Worm (Caenorhabditis elegans) whole organism, late embryonic: ENCODE measurements around the gene rps-13.

ENCODE experiments used
- C08G9.2 ChIP-seq: sonication (generic microtip); optimal IDR thresholded peaks from 2 replicates; lab custom pipeline; 2016; ENCODE audit warnings: mild to moderate bottlenecking, missing genetic modification characterization, moderate library complexity, missing compliant biosample characterization
- C38D4.7 ChIP-seq: fragments of 200-800 bp; sonication (Bioruptor generic); optimal IDR thresholded peaks from 2 replicates; lab custom pipeline; 2018; ENCODE audit warnings: mild to moderate bottlenecking, missing genetic modification characterization, moderate library complexity, missing compliant biosample characterization
- F13H6.1 ChIP-seq: sonication (generic microtip); optimal IDR thresholded peaks from 2 replicates; lab custom pipeline; 2016; ENCODE audit warnings: missing genetic modification characterization, missing compliant biosample characterization
- K02D7.2 ChIP-seq: sonication (generic microtip); optimal IDR thresholded peaks from 2 replicates; lab custom pipeline; 2017; ENCODE audit warnings: mild to moderate bottlenecking, missing genetic modification characterization, missing compliant biosample characterization
- K09A11.1 ChIP-seq: sonication (generic microtip); optimal IDR thresholded peaks from 2 replicates; lab custom pipeline; 2017; ENCODE audit warnings: antibody characterized with exemption, mild to moderate bottlenecking, missing genetic modification characterization, missing compliant biosample characterization; ENCODE audit not compliant: insufficient read depth
- T23F11.4 ChIP-seq: fragments of 200-800 bp; sonication (Bioruptor generic); optimal IDR thresholded peaks from 2 replicates; lab custom pipeline; 2018; ENCODE audit warnings: mild to moderate bottlenecking, missing genetic modification characterization, missing compliant biosample characterization
- Y22D7AL.16 ChIP-seq: sonication (generic microtip); optimal IDR thresholded peaks from 2 replicates; lab custom pipeline; 2016; ENCODE audit warnings: missing genetic modification characterization, missing compliant biosample characterization
- ahr-1 ChIP-seq: sonication (generic microtip); optimal IDR thresholded peaks from 2 replicates; lab custom pipeline; 2016; ENCODE audit warnings: missing genetic modification characterization, missing compliant biosample characterization
- ama-1 ChIP-seq: fragments of 150-350 bp; optimal IDR thresholded peaks from 2 replicates; lab custom pipeline; 2014
- ceh-14 ChIP-seq: sonication (generic microtip); optimal IDR thresholded peaks from 2 replicates; lab custom pipeline; 2016; ENCODE audit warnings: missing genotype, missing genetic modification characterization, missing compliant biosample characterization
- ceh-18 ChIP-seq: sonication (generic microtip); optimal IDR thresholded peaks from 2 replicates; lab custom pipeline; 2016; ENCODE audit warnings: missing genetic modification characterization, missing compliant biosample characterization
- ceh-19 ChIP-seq: fragments of 200-800 bp; sonication (Bioruptor generic); optimal IDR thresholded peaks from 2 replicates; lab custom pipeline; 2018; ENCODE audit warnings: mild to moderate bottlenecking, missing genetic modification characterization, missing compliant biosample characterization
- ceh-2 ChIP-seq: sonication (generic microtip); optimal IDR thresholded peaks from 2 replicates; lab custom pipeline; 2016; ENCODE audit warnings: missing genotype, missing genetic modification characterization, missing compliant biosample characterization
- ceh-24 ChIP-seq: sonication (generic microtip); optimal IDR thresholded peaks from 2 replicates; lab custom pipeline; 2016; ENCODE audit warnings: mild to moderate bottlenecking, missing genetic modification characterization, missing compliant biosample characterization
- ceh-31 ChIP-seq: sonication (generic microtip); optimal IDR thresholded peaks from 2 replicates; lab custom pipeline; 2016; ENCODE audit warnings: missing genetic modification characterization, missing compliant biosample characterization
- ceh-45 ChIP-seq: fragments of 200-800 bp; sonication (Bioruptor generic); IDR thresholded peaks from 2 replicates; pipeline ENCODE4 v1.3.6; 2022; ENCODE audit warnings: missing genetic modification reagents, missing genetic modification characterization, missing compliant biosample characterization
- ceh-48 ChIP-seq: sonication (generic microtip); optimal IDR thresholded peaks from 2 replicates; lab custom pipeline; 2016; ENCODE audit warnings: missing genetic modification characterization, inconsistent platforms, missing compliant biosample characterization
- ceh-6 ChIP-seq: fragments of 200-800 bp; sonication (Bioruptor generic); optimal IDR thresholded peaks from 2 replicates; lab custom pipeline; 2018; ENCODE audit warnings: mild to moderate bottlenecking, missing genetic modification characterization, missing compliant biosample characterization
- che-1 ChIP-seq: sonication (generic microtip); optimal IDR thresholded peaks from 2 replicates; lab custom pipeline; 2016; ENCODE audit warnings: mild to moderate bottlenecking, missing genetic modification characterization, missing compliant biosample characterization
- dmd-4 ChIP-seq: sonication (generic microtip); optimal IDR thresholded peaks from 2 replicates; lab custom pipeline; 2016; ENCODE audit warnings: borderline replicate concordance, missing genetic modification characterization, missing compliant biosample characterization
- dve-1 ChIP-seq: sonication (generic microtip); optimal IDR thresholded peaks from 2 replicates; lab custom pipeline; 2017; ENCODE audit warnings: antibody characterized with exemption, mild to moderate bottlenecking, missing genetic modification characterization, missing compliant biosample characterization
- elt-2 ChIP-seq: sonication (generic microtip); optimal IDR thresholded peaks from 2 replicates; lab custom pipeline; 2016; ENCODE audit warnings: missing genetic modification reagents, missing genetic modification characterization, missing compliant biosample characterization
- ets-4 ChIP-seq: sonication (generic microtip); optimal IDR thresholded peaks from 2 replicates; lab custom pipeline; 2016; ENCODE audit warnings: missing genetic modification characterization, missing compliant biosample characterization
- eyg-1 ChIP-seq: sonication (generic microtip); optimal IDR thresholded peaks from 2 replicates; lab custom pipeline; 2016; ENCODE audit warnings: missing genotype, missing genetic modification characterization, missing compliant biosample characterization
- fkh-6 ChIP-seq: sonication (generic microtip); optimal IDR thresholded peaks from 2 replicates; lab custom pipeline; 2016; ENCODE audit warnings: missing genetic modification characterization, missing compliant biosample characterization
- gmeb-2 ChIP-seq: sonication (generic microtip); optimal IDR thresholded peaks from 2 replicates; lab custom pipeline; 2016; ENCODE audit warnings: missing genetic modification characterization, inconsistent platforms, missing compliant biosample characterization
- hlh-13 ChIP-seq: fragments of 200-800 bp; sonication (Bioruptor generic); optimal IDR thresholded peaks from 2 replicates; lab custom pipeline; 2018; ENCODE audit warnings: mild to moderate bottlenecking, missing genetic modification characterization, missing compliant biosample characterization
- hlh-15 ChIP-seq: sonication (generic microtip); optimal IDR thresholded peaks from 2 replicates; lab custom pipeline; 2016; ENCODE audit warnings: missing genetic modification characterization, missing compliant biosample characterization
- hlh-30 ChIP-seq: sonication (generic microtip); optimal IDR thresholded peaks from 2 replicates; lab custom pipeline; 2017; ENCODE audit warnings: antibody characterized with exemption, missing genetic modification characterization, missing compliant biosample characterization; ENCODE audit not compliant: insufficient read depth
- hlh-8 ChIP-seq: sonication (generic microtip); optimal IDR thresholded peaks from 2 replicates; lab custom pipeline; 2016; ENCODE audit warnings: missing genotype, missing genetic modification characterization, missing compliant biosample characterization
- lim-6 ChIP-seq: sonication (generic microtip); optimal IDR thresholded peaks from 2 replicates; lab custom pipeline; 2016; ENCODE audit warnings: missing genetic modification characterization, missing compliant biosample characterization
- madf-2 ChIP-seq: sonication (generic microtip); optimal IDR thresholded peaks from 2 replicates; lab custom pipeline; 2017; ENCODE audit warnings: missing genetic modification characterization, missing compliant biosample characterization
- nfya-1 ChIP-seq: sonication (generic microtip); optimal IDR thresholded peaks from 2 replicates; lab custom pipeline; 2017; ENCODE audit warnings: missing genetic modification characterization, mild to moderate bottlenecking, missing compliant biosample characterization, antibody characterized with exemption, moderate library complexity
- nhr-232 ChIP-seq: sonication (generic microtip); optimal IDR thresholded peaks from 2 replicates; lab custom pipeline; 2016; ENCODE audit warnings: missing genetic modification characterization, missing compliant biosample characterization
- npax-4 ChIP-seq: sonication (generic microtip); optimal IDR thresholded peaks from 2 replicates; lab custom pipeline; 2016; ENCODE audit warnings: missing genetic modification characterization, missing compliant biosample characterization
- odd-2 ChIP-seq: sonication (generic microtip); optimal IDR thresholded peaks from 2 replicates; lab custom pipeline; 2017; ENCODE audit warnings: antibody characterized with exemption, mild to moderate bottlenecking, missing genetic modification characterization, missing compliant biosample characterization
- pag-3 ChIP-seq: sonication (generic microtip); optimal IDR thresholded peaks from 2 replicates; lab custom pipeline; 2016; ENCODE audit warnings: missing compliant biosample characterization, missing genetic modification characterization, borderline replicate concordance
- pax-1 ChIP-seq: fragments of 150-350 bp; optimal IDR thresholded peaks from 2 replicates; lab custom pipeline; 2014; ENCODE audit warnings: missing biosample characterization, missing genetic modification characterization
- pha-2 ChIP-seq: sonication (generic microtip); optimal IDR thresholded peaks from 2 replicates; lab custom pipeline; 2017; ENCODE audit warnings: mild to moderate bottlenecking, missing genetic modification characterization, missing compliant biosample characterization
- pha-4 ChIP-seq: fragments of 150-350 bp; optimal IDR thresholded peaks from 2 replicates; lab custom pipeline; 2018; ENCODE audit warnings: missing biosample characterization, missing genetic modification reagents, missing genetic modification characterization
- pqm-1 ChIP-seq: sonication (generic microtip); optimal IDR thresholded peaks from 2 replicates; lab custom pipeline; 2016; ENCODE audit warnings: missing genetic modification characterization, missing compliant biosample characterization
- pros-1 ChIP-seq: fragments of 150-350 bp; optimal IDR thresholded peaks from 2 replicates; lab custom pipeline; 2014; ENCODE audit warnings: missing biosample characterization, missing genetic modification reagents, missing genetic modification characterization
- ref-2 ChIP-seq: sonication (generic microtip); optimal IDR thresholded peaks from 2 replicates; lab custom pipeline; 2016; ENCODE audit warnings: missing genetic modification characterization, missing compliant biosample characterization
- rnt-1 ChIP-seq: sonication (generic microtip); optimal IDR thresholded peaks from 2 replicates; lab custom pipeline; 2016; ENCODE audit warnings: missing genetic modification characterization, missing compliant biosample characterization
- sdc-2 ChIP-seq: sonication (generic microtip); optimal IDR thresholded peaks from 2 replicates; lab custom pipeline; 2016; ENCODE audit warnings: missing genotype, missing genetic modification characterization, missing compliant biosample characterization
- sox-4 ChIP-seq: sonication (generic microtip); optimal IDR thresholded peaks from 2 replicates; lab custom pipeline; 2017; ENCODE audit warnings: mild to moderate bottlenecking, missing genetic modification characterization, inconsistent platforms, missing compliant biosample characterization
- syd-9 ChIP-seq: sonication (generic microtip); optimal IDR thresholded peaks from 2 replicates; lab custom pipeline; 2016; ENCODE audit warnings: mild to moderate bottlenecking, missing genetic modification characterization, moderate library complexity, missing compliant biosample characterization
- tbx-2 ChIP-seq: sonication (generic microtip); optimal IDR thresholded peaks from 2 replicates; lab custom pipeline; 2016; ENCODE audit warnings: missing genetic modification characterization, missing compliant biosample characterization
- ttx-3 ChIP-seq: sonication (generic microtip); optimal IDR thresholded peaks from 2 replicates; lab custom pipeline; 2016; ENCODE audit warnings: missing genetic modification reagents, missing genetic modification characterization, missing compliant biosample characterization
- unc-3 ChIP-seq, 2 experiments: fragments of 200-800 bp in 1 of 2; sonication (Bioruptor generic) in 1 of 2; sonication (generic microtip) in 1 of 2; conservative IDR thresholded peaks in 1 of 2; optimal IDR thresholded peaks in 1 of 2; 2 replicates each; pipeline versions ENCODE4 v1.3.6 to Lab custom; 2016 to 2022; ENCODE audit warnings: missing compliant biosample characterization in 2 of 2, missing genetic modification characterization in 2 of 2, missing genetic modification reagents in 1 of 2
- unc-42 ChIP-seq: sonication (generic microtip); optimal IDR thresholded peaks from 2 replicates; lab custom pipeline; 2016; ENCODE audit warnings: missing genotype, missing genetic modification characterization, missing compliant biosample characterization
- unc-55 ChIP-seq: sonication (generic microtip); optimal IDR thresholded peaks from 2 replicates; lab custom pipeline; 2017; ENCODE audit warnings: missing biosample characterization, missing genetic modification reagents, missing genetic modification characterization
- unc-86 ChIP-seq: sonication (generic microtip); optimal IDR thresholded peaks from 2 replicates; lab custom pipeline; 2016; ENCODE audit warnings: missing genetic modification characterization, missing compliant biosample characterization
- ztf-16 ChIP-seq: sonication (generic microtip); optimal IDR thresholded peaks from 2 replicates; lab custom pipeline; 2017; ENCODE audit warnings: missing genetic modification characterization, missing compliant biosample characterization

The rps-13 gene

ce11 chrIII:6420995-6421404 lies 46.2 kb upstream of the rps-13 start:
- TF ChIP-seq pha-2 (tag; lab: Kevin White, UChicago), result no peak
- no peak for TF ChIP-seq syd-9 (tag; lab: Kevin White, UChicago)
- no peak for TF ChIP-seq che-1 (tag; lab: Kevin White, UChicago)
- peak; percentile 57 for TF ChIP-seq tbx-2 (tag; lab: Kevin White, UChicago)
- TF ChIP-seq fkh-6, result no peak
- peak; percentile 9 for TF ChIP-seq ceh-14
- no peak for TF ChIP-seq K09A11.1
- no peak for TF ChIP-seq odd-2 (tag; lab: Kevin White, UChicago)
- no peak for TF ChIP-seq dmd-4 (tag; lab: Kevin White, UChicago)
- TF ChIP-seq ets-4 (tag; lab: Kevin White, UChicago), result peak; percentile 47
- TF ChIP-seq pax-1 (tag; lab: Kevin White, UChicago), result no peak
- peak; percentile 65 for TF ChIP-seq ceh-31 (tag; lab: Kevin White, UChicago)
- TF ChIP-seq dve-1, result no peak
- no peak for TF ChIP-seq nhr-232
- TF ChIP-seq ceh-18 (tag; lab: Kevin White, UChicago), result peak; percentile 46
- no peak for TF ChIP-seq hlh-8 (tag; lab: Kevin White, UChicago)
- peak; percentile 62 for TF ChIP-seq nfya-1 (tag; lab: Kevin White, UChicago)
- peak; percentile 17 for TF ChIP-seq ref-2 (tag; lab: Kevin White, UChicago)
- TF ChIP-seq ceh-45 (GFP tag; lab: Robert Waterston, UW), result no peak
- no peak for TF ChIP-seq ceh-24
- no peak for TF ChIP-seq ztf-16 (tag; lab: Kevin White, UChicago)
- no peak for TF ChIP-seq C08G9.2 (tag; lab: Kevin White, UChicago)
- no peak for TF ChIP-seq K02D7.2
- no peak for TF ChIP-seq ahr-1 (tag; lab: Kevin White, UChicago)
- no peak for TF ChIP-seq F13H6.1 (tag; lab: Kevin White, UChicago)
- TF ChIP-seq ceh-2 (tag; lab: Kevin White, UChicago), result no peak
- TF ChIP-seq ama-1, result no peak
- peak; percentile 53 for TF ChIP-seq rnt-1
- no peak for TF ChIP-seq pha-4
- no peak for TF ChIP-seq pqm-1
- peak; percentile 88 for TF ChIP-seq unc-55 (GFP tag; lab: Kevin White, UChicago)
- TF ChIP-seq ceh-48, result no peak
- no peak for TF ChIP-seq pag-3 (tag; lab: Kevin White, UChicago)
- peak; percentile 96 for TF ChIP-seq hlh-30
- no peak for TF ChIP-seq T23F11.4 (GFP tag; lab: Kevin White, UChicago)
- TF ChIP-seq ceh-19, result no peak
- no peak for TF ChIP-seq sdc-2 (tag; lab: Kevin White, UChicago)
- no peak for TF ChIP-seq unc-42 (tag; lab: Kevin White, UChicago)
- TF ChIP-seq unc-3 (GFP tag; conservative IDR thresholded peaks at IDR 0.05; lab: Robert Waterston, UW), result no peak
- TF ChIP-seq unc-3 (tag; optimal IDR thresholded peaks at IDR 0.05; lab: Kevin White, UChicago), result no peak
- TF ChIP-seq gmeb-2, result no peak
- TF ChIP-seq lim-6 (tag; lab: Kevin White, UChicago), result no peak
- no peak for TF ChIP-seq hlh-15 (tag; lab: Kevin White, UChicago)
- TF ChIP-seq hlh-13, result no peak
- no peak for TF ChIP-seq unc-86
- TF ChIP-seq sox-4, result no peak
- TF ChIP-seq C38D4.7 (GFP tag; lab: Kevin White, UChicago), result no peak
- no peak for TF ChIP-seq eyg-1 (tag; lab: Kevin White, UChicago)
- TF ChIP-seq madf-2 (tag; lab: Kevin White, UChicago), result no peak
- no peak for TF ChIP-seq ceh-6 (GFP tag; lab: Kevin White, UChicago)
- TF ChIP-seq npax-4 (tag; lab: Kevin White, UChicago), result no peak
- TF ChIP-seq ttx-3 (tag; lab: Kevin White, UChicago), result no peak
- TF ChIP-seq pros-1 (tag; lab: Kevin White, UChicago), result peak; percentile 54
- TF ChIP-seq Y22D7AL.16 (tag; lab: Kevin White, UChicago), result no peak
- TF ChIP-seq elt-2 (tag; lab: Kevin White, UChicago), result peak; percentile 39
